Worm (Caenorhabditis elegans): ENCODE measurements around the gene dhs-14.

- TF ChIP-seq snpc-4 (tag; optimal IDR thresholded peaks at IDR 0.05) (no peak), lin-39 (tag; optimal IDR thresholded peaks at IDR 0.05) (no peak), zag-1 (tag; optimal IDR thresholded peaks at IDR 0.05) (no peak), unc-39 (tag; optimal IDR thresholded peaks at IDR 0.05) (no peak), egl-27 (tag; optimal IDR thresholded peaks at IDR 0.05) (no peak), nhr-12 (tag; optimal IDR thresholded peaks at IDR 0.05) (no peak), nhr-10 (tag; optimal IDR thresholded peaks at IDR 0.05) (no peak), mdl-1 (tag; optimal IDR thresholded peaks at IDR 0.05) (no peak)
These were observed 35.7 kb upstream of the dhs-14 start for ce11 chrV:2800676-2801075.

Data from whole organism, L2 larva.